Worm (Caenorhabditis elegans) whole organism, L2 larva: ENCODE results near the gene sre-6.

ENCODE experiments used
- blmp-1 ChIP-seq: sonication (generic microtip); optimal IDR thresholded peaks from 2 replicates; lab custom pipeline; 2017; ENCODE audit warnings: missing genetic modification characterization, mild to moderate bottlenecking, missing compliant biosample characterization, antibody characterized with exemption, moderate library complexity; ENCODE audit not compliant: insufficient read depth
- lin-13 ChIP-seq: fragments of 150-350 bp; optimal IDR thresholded peaks from 2 replicates; lab custom pipeline; 2014; ENCODE audit warnings: missing biosample characterization, missing genetic modification reagents, missing genetic modification characterization
- nhr-11 ChIP-seq: fragments of 150-350 bp; optimal IDR thresholded peaks from 2 replicates; lab custom pipeline; 2014; ENCODE audit warnings: missing biosample characterization, missing genetic modification characterization
- unc-39 ChIP-seq: fragments of 150-350 bp; optimal IDR thresholded peaks from 2 replicates; lab custom pipeline; 2014; ENCODE audit warnings: missing biosample characterization, missing genetic modification characterization

DNA sequence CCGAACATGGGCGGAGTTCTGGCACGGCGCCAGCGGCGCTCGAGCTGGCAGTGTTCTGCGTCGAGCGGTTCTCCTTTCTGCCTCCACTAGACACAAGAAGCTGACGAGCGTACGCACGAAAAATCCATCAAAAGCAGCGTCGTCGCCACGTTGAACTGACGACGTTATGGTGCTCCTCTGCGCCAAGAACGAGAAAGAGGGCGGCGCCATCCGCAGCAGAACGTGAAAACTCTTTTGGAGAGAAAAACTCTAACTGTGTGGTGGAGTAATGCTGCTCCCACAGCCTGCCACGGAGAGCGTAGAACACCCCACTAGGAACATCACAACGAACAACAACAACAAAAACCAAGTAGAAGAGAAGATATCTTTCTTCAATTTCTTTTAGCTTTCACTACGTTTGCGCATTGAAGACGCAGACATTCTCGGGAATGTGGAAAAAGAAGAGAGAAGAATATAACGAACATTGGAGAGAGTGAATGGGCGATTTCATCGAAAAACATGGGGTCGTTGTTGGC, 40.6 kb downstream of the sre-6 start:
- TF ChIP-seq lin-13 (GFP tag; lab: Kevin White, UChicago) (no peak), nhr-11 (no peak), unc-39 (tag; lab: Kevin White, UChicago) (no peak), blmp-1 (peak; percentile 90)
